Worm (Caenorhabditis elegans): Measurements from ENCODE around the gene mep-1.

Gene mep-1

DNA sequence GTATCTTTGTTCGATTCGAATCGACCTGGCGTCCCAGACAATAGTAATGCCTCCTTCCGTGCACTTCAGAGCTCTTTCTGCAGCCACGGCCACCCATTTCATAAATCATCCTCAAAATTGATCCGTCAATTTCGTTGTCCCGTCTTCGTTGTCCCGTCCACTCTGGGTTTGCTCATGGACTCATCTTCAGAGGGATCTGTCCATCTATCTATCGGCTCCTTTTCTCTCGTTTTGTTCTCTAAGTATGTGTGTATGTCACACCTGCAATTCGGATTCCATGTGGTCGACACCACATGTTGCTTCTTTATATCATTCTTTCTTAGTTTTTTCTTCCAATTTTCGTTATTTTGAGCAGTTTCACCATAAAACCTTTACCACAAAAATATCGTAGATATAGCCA lies 48.1 kb downstream of the mep-1 start:
- no peak for TF ChIP-seq rpc-1 (optimal IDR thresholded peaks at IDR 0.05)
- no peak for TF ChIP-seq rpc-1 (tag; optimal IDR thresholded peaks at IDR 0.05)
- no peak for TF ChIP-seq cebp-2 (GFP tag; IDR thresholded peaks at IDR 0.05)
- no peak for TF ChIP-seq ceh-91 (GFP tag; IDR thresholded peaks at IDR 0.05)
- no peak for TF ChIP-seq C17E4.6 (GFP tag; IDR thresholded peaks at IDR 0.05)
- no peak for TF ChIP-seq madf-6 (GFP tag; IDR thresholded peaks at IDR 0.05)
- no peak for TF ChIP-seq tlf-1 (GFP tag; optimal IDR thresholded peaks at IDR 0.05)
- TF ChIP-seq Y79H2A.3 (GFP tag; conservative IDR thresholded peaks at IDR 0.05), result no peak
- TF ChIP-seq ZK185.1 (tag; optimal IDR thresholded peaks at IDR 0.05; ENCODE audit: poor library complexity, severe bottlenecking), result no peak
- TF ChIP-seq mel-28 (tag; optimal IDR thresholded peaks at IDR 0.05; ENCODE audit: borderline replicate concordance), result no peak
- TF ChIP-seq F57C9.4 (tag; optimal IDR thresholded peaks at IDR 0.05), result no peak
- TF ChIP-seq F49E8.2 (tag; optimal IDR thresholded peaks at IDR 0.05; ENCODE audit: insufficient read depth), result no peak
- no peak for TF ChIP-seq repo-1 (tag; optimal IDR thresholded peaks at IDR 0.05)
- TF ChIP-seq tbx-9 (tag; optimal IDR thresholded peaks at IDR 0.05; ENCODE audit: borderline replicate concordance), result no peak
- no peak for TF ChIP-seq aptf-2 (GFP tag; conservative IDR thresholded peaks at IDR 0.05)
- TF ChIP-seq ztf-18 (tag; optimal IDR thresholded peaks at IDR 0.05), result no peak
- no peak for TF ChIP-seq rec-8 (tag; optimal IDR thresholded peaks at IDR 0.05)

DNA sequence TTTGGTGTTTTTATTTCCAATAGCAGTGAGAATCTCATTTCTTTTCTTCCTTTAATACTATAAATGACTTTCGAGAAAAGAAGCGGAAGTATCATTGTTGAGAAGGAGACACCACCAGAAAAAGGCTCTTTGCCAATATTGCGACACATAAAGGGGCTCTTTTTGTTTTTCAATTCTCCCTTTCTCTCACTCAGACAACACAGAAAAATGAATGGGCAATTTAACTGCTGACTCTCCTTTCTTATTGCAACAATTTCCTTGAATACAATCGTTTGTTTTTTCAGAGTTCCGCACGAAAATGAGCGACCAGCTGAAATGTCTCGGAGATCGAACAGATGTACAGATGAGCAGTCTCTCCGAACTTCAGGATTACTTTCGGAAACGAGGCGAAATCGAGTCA lies 49.9 kb downstream of the mep-1 start:
- TF ChIP-seq ZK185.1 (tag; optimal IDR thresholded peaks at IDR 0.05; ENCODE audit: poor library complexity, severe bottlenecking) (no peak), snpc-1.3 (tag; optimal IDR thresholded peaks at IDR 0.05; ENCODE audit: insufficient read depth) (no peak), lag-1 (GFP tag; IDR thresholded peaks at IDR 0.05) (no peak), let-526 (GFP tag; IDR thresholded peaks at IDR 0.05) (no peak), T26A5.8 (tag; optimal IDR thresholded peaks at IDR 0.05) (no peak), ccch-3 (GFP tag; optimal IDR thresholded peaks at IDR 0.05) (no peak), K12H6.12 (tag; optimal IDR thresholded peaks at IDR 0.05) (no peak), T07F8.4 (tag; optimal IDR thresholded peaks at IDR 0.05) (no peak), F55B11.4 (tag; optimal IDR thresholded peaks at IDR 0.05; ENCODE audit: borderline replicate concordance, insufficient read depth) (no peak), lin-54 (GFP tag; optimal IDR thresholded peaks at IDR 0.05) (no peak)

All from whole organism, young adult.